Fruit fly (Drosophila melanogaster) whole organism, embryonic: ENCODE data around the gene ast.

ENCODE experiments used
- Atf-2 ChIP-seq: fragments of 200-800 bp; sonication (Bioruptor generic); optimal IDR thresholded peaks from 2 replicates; lab custom pipeline; 2016; ENCODE audit warnings: missing biosample characterization, missing genetic modification characterization
- CG10274 ChIP-seq: fragments of 200-800 bp; sonication (Bioruptor generic); optimal IDR thresholded peaks from 3 replicates; lab custom pipeline; 2017; ENCODE audit warnings: missing biosample characterization, mild to moderate bottlenecking, missing genetic modification characterization
- CG10565 ChIP-seq: fragments of 200-800 bp; sonication (Bioruptor generic); optimal IDR thresholded peaks from 3 replicates; lab custom pipeline; 2016; ENCODE audit warnings: missing biosample characterization, mild to moderate bottlenecking, missing genetic modification characterization
- CG11456 ChIP-seq: fragments of 200-800 bp; sonication (Bioruptor generic); IDR thresholded peaks from 3 replicates; pipeline ENCODE4 v1.3.6; 2022; ENCODE audit warnings: missing biosample characterization, missing genetic modification characterization
- CG12155 ChIP-seq: fragments of 200-800 bp; sonication (Bioruptor generic); optimal IDR thresholded peaks from 3 replicates; lab custom pipeline; 2016; ENCODE audit warnings: missing biosample characterization, missing genetic modification characterization
- CG13123 ChIP-seq: fragments of 200-800 bp; sonication (Bioruptor generic); optimal IDR thresholded peaks from 2 replicates; lab custom pipeline; 2016; ENCODE audit warnings: missing biosample characterization, missing genetic modification characterization
- CG16813 ChIP-seq: fragments of 200-800 bp; sonication (Bioruptor generic); IDR thresholded peaks from 3 replicates; pipeline ENCODE4 v1.3.6; 2022; ENCODE audit warnings: missing biosample characterization, missing genetic modification characterization; ENCODE audit not compliant: partially characterized antibody
- CG17359 ChIP-seq: fragments of 200-800 bp; sonication (Bioruptor generic); optimal IDR thresholded peaks from 3 replicates; lab custom pipeline; 2018; ENCODE audit warnings: missing biosample characterization, mild to moderate bottlenecking, missing genetic modification characterization, moderate library complexity
- CG17802 ChIP-seq: fragments of 200-800 bp; sonication (Bioruptor generic); optimal IDR thresholded peaks from 2 replicates; lab custom pipeline; 2018; ENCODE audit warnings: missing biosample characterization, mild to moderate bottlenecking, missing genetic modification characterization, moderate library complexity
- CG18764 ChIP-seq: fragments of 200-800 bp; sonication (Bioruptor generic); optimal IDR thresholded peaks from 3 replicates; lab custom pipeline; 2016; ENCODE audit warnings: missing biosample characterization, missing genetic modification characterization
- CG2199 ChIP-seq: fragments of 200-800 bp; sonication (Bioruptor generic); IDR thresholded peaks from 3 replicates; pipeline ENCODE4 v1.3.6; 2022; ENCODE audit warnings: missing biosample characterization, missing genetic modification characterization
- CG31388 ChIP-seq: fragments of 200-800 bp; sonication (Bioruptor generic); optimal IDR thresholded peaks from 2 replicates; lab custom pipeline; 2016; ENCODE audit warnings: missing biosample characterization, missing genetic modification characterization
- CG3163 ChIP-seq: fragments of 200-800 bp; sonication (Bioruptor generic); optimal IDR thresholded peaks from 3 replicates; lab custom pipeline; 2016; ENCODE audit warnings: missing biosample characterization, missing genetic modification characterization
- CG4707 ChIP-seq: fragments of 200-800 bp; sonication (Bioruptor generic); optimal IDR thresholded peaks from 2 replicates; lab custom pipeline; 2018; ENCODE audit warnings: missing biosample characterization, mild to moderate bottlenecking, missing genetic modification characterization, moderate library complexity
- CG9817 ChIP-seq: fragments of 200-800 bp; sonication (Bioruptor generic); optimal IDR thresholded peaks from 2 replicates; lab custom pipeline; 2018; ENCODE audit warnings: missing biosample characterization, mild to moderate bottlenecking, missing genetic modification characterization, moderate library complexity
- D ChIP-seq, 2 experiments: fragments of 200-800 bp in 1 of 2; fragments of >200 bp in 1 of 2; sonication (Bioruptor generic) in 1 of 2; optimal IDR thresholded peaks; 2 replicates in 1 of 2; 3 replicates in 1 of 2; lab custom pipeline; 2017; ENCODE audit warnings: mild to moderate bottlenecking in 1 of 2, missing biosample characterization in 1 of 2, missing genetic modification characterization in 1 of 2, missing genetic modification reagents in 1 of 2
- D19A ChIP-seq: fragments of 200-800 bp; optimal IDR thresholded peaks from 3 replicates; lab custom pipeline; 2019; ENCODE audit warnings: missing biosample characterization, mild to moderate bottlenecking, missing genetic modification characterization, moderate library complexity
- Doc3 ChIP-seq: fragments of 200-800 bp; sonication (Bioruptor generic); IDR thresholded peaks from 3 replicates; pipeline ENCODE4 v1.3.6; 2022; ENCODE audit warnings: missing biosample characterization, missing genetic modification characterization; ENCODE audit not compliant: partially characterized antibody
- Dref ChIP-seq: fragments of 200-800 bp; sonication (Bioruptor generic); IDR thresholded peaks from 2 replicates; pipeline ENCODE4 v1.3.6; 2022; ENCODE audit warnings: missing biosample characterization, missing genetic modification characterization
- E2f2 ChIP-seq: fragments of 200-800 bp; sonication (Bioruptor generic); IDR thresholded peaks from 2 replicates; pipeline ENCODE4 v1.3.6; 2022; ENCODE audit warnings: missing biosample characterization, missing genetic modification characterization
- Fer2 ChIP-seq: fragments of 200-800 bp; sonication (Bioruptor generic); optimal IDR thresholded peaks from 2 replicates; lab custom pipeline; 2018; ENCODE audit warnings: missing biosample characterization, mild to moderate bottlenecking, missing genetic modification characterization, moderate library complexity
- H15 ChIP-seq: fragments of 200-800 bp; sonication (Bioruptor generic); IDR thresholded peaks from 3 replicates; pipeline ENCODE4 v1.3.6; 2022; ENCODE audit warnings: missing biosample characterization, missing genetic modification characterization
- HLHmδ ChIP-seq: fragments of 200-800 bp; sonication (Bioruptor generic); optimal IDR thresholded peaks from 2 replicates; lab custom pipeline; 2018; ENCODE audit warnings: missing biosample characterization, mild to moderate bottlenecking, missing genetic modification characterization, moderate library complexity
- Hey ChIP-seq: fragments of 200-800 bp; sonication (Bioruptor generic); optimal IDR thresholded peaks from 3 replicates; lab custom pipeline; 2018; ENCODE audit warnings: missing biosample characterization, mild to moderate bottlenecking, missing genetic modification characterization
- Hmr ChIP-seq: fragments of 200-800 bp; sonication (Bioruptor generic); optimal IDR thresholded peaks from 3 replicates; lab custom pipeline; 2017; ENCODE audit warnings: mild to moderate bottlenecking, missing biosample characterization, missing genetic modification reagents, missing genetic modification characterization
- MESR4 ChIP-seq: fragments of 200-800 bp; sonication (Bioruptor generic); optimal IDR thresholded peaks from 2 replicates; lab custom pipeline; 2018; ENCODE audit warnings: missing biosample characterization, mild to moderate bottlenecking, missing genetic modification characterization, moderate library complexity
- MTF-1 ChIP-seq: fragments of 200-800 bp; sonication (Bioruptor generic); optimal IDR thresholded peaks from 2 replicates; lab custom pipeline; 2018; ENCODE audit warnings: missing biosample characterization, mild to moderate bottlenecking, missing genetic modification characterization, borderline replicate concordance
- Med ChIP-seq: fragments of 200-800 bp; sonication (Bioruptor generic); peaks from one replicate; lab custom pipeline; 2016; ENCODE audit warnings: missing biosample characterization, missing genetic modification characterization, mild to moderate bottlenecking, inconsistent platforms, moderate library complexity
- Mrtf ChIP-seq: fragments of 200-800 bp; sonication (Bioruptor generic); IDR thresholded peaks from 3 replicates; pipeline ENCODE4 v1.3.6; 2022; ENCODE audit warnings: missing biosample characterization, missing genetic modification characterization
- Spps ChIP-seq: fragments of 200-800 bp; sonication (Bioruptor generic); optimal IDR thresholded peaks from 2 replicates; lab custom pipeline; 2018; ENCODE audit warnings: missing biosample characterization, mild to moderate bottlenecking, missing genetic modification characterization
- Tbp ChIP-seq: fragments of >200 bp; optimal IDR thresholded peaks from 2 replicates; lab custom pipeline; 2018; ENCODE audit warnings: missing biosample characterization, missing genetic modification characterization
- ase ChIP-seq: fragments of 200-800 bp; sonication (Bioruptor generic); IDR thresholded peaks from 3 replicates; pipeline ENCODE4 v1.3.6; 2022; ENCODE audit warnings: missing biosample characterization, missing genetic modification characterization
- cad ChIP-seq: fragments of >200 bp; optimal IDR thresholded peaks from 2 replicates; lab custom pipeline; 2017; ENCODE audit warnings: missing biosample characterization, missing genetic modification characterization
- ci ChIP-seq: fragments of 200-800 bp; sonication (Bioruptor generic); IDR thresholded peaks from 3 replicates; pipeline ENCODE4 v1.3.6; 2022; ENCODE audit warnings: missing biosample characterization, missing genetic modification characterization
- dimm ChIP-seq: fragments of 200-800 bp; sonication (Bioruptor generic); IDR thresholded peaks from 2 replicates; pipeline ENCODE4 v1.3.6; 2022; ENCODE audit warnings: missing biosample characterization, missing genetic modification characterization
- disco-r ChIP-seq: fragments of 200-800 bp; sonication (Bioruptor generic); optimal IDR thresholded peaks from 2 replicates; lab custom pipeline; 2016; ENCODE audit warnings: missing biosample characterization, missing genetic modification characterization
- dpn ChIP-seq, 2 experiments: fragments of 200-800 bp; sonication (Bioruptor generic); optimal IDR thresholded peaks; 3 replicates each; lab custom pipeline; 2016; ENCODE audit warnings: missing biosample characterization in 2 of 2, missing genetic modification characterization in 2 of 2
- esg ChIP-seq: fragments of 200-800 bp; sonication (Bioruptor generic); conservative IDR thresholded peaks from 2 replicates; pipeline ENCODE4 v1.3.6; 2022; ENCODE audit warnings: missing biosample characterization, missing genetic modification characterization
- ewg ChIP-seq: fragments of 200-800 bp; sonication (Bioruptor generic); optimal IDR thresholded peaks from 3 replicates; lab custom pipeline; 2017; ENCODE audit warnings: mild to moderate bottlenecking, missing biosample characterization, missing genetic modification reagents, missing genetic modification characterization
- gro ChIP-seq: fragments of 200-800 bp; sonication (Bioruptor generic); optimal IDR thresholded peaks from 2 replicates; lab custom pipeline; 2016; ENCODE audit warnings: missing biosample characterization, missing genetic modification characterization
- h ChIP-seq: fragments of >200 bp; optimal IDR thresholded peaks from 2 replicates; lab custom pipeline; 2017
- ind ChIP-seq: fragments of 200-800 bp; sonication (Bioruptor generic); optimal IDR thresholded peaks from 3 replicates; lab custom pipeline; 2016; ENCODE audit warnings: missing biosample characterization, missing genetic modification characterization
- jumu ChIP-seq: fragments of 200-800 bp; sonication (Bioruptor generic); optimal IDR thresholded peaks from 3 replicates; lab custom pipeline; 2016; ENCODE audit warnings: missing biosample characterization, missing genetic modification characterization
- nerfin-1 ChIP-seq: fragments of 200-800 bp; sonication (Bioruptor generic); optimal IDR thresholded peaks from 3 replicates; lab custom pipeline; 2019; ENCODE audit warnings: missing biosample characterization, mild to moderate bottlenecking, missing genetic modification characterization, moderate library complexity
- odd ChIP-seq: fragments of 200-800 bp; sonication (Bioruptor generic); optimal IDR thresholded peaks from 2 replicates; lab custom pipeline; 2017; ENCODE audit warnings: missing biosample characterization, mild to moderate bottlenecking, missing genetic modification characterization
- peb ChIP-seq: fragments of 200-800 bp; sonication (Bioruptor generic); IDR thresholded peaks from 2 replicates; pipeline ENCODE4 v1.3.6; 2022; ENCODE audit warnings: missing biosample characterization, missing genetic modification characterization
- sens-2 ChIP-seq: fragments of 200-800 bp; sonication (Bioruptor generic); IDR thresholded peaks from 2 replicates; pipeline ENCODE4 v1.3.6; 2022; ENCODE audit warnings: missing biosample characterization, missing genetic modification characterization
- sr ChIP-seq: fragments of 200-800 bp; sonication (Bioruptor generic); IDR thresholded peaks from 3 replicates; pipeline ENCODE4 v1.3.6; 2022; ENCODE audit warnings: missing biosample characterization, missing genetic modification characterization
- ssp ChIP-seq: fragments of 200-800 bp; sonication (Bioruptor generic); IDR thresholded peaks from 2 replicates; pipeline ENCODE4 v1.3.6; 2022; ENCODE audit warnings: missing biosample characterization, missing genetic modification characterization
- tin ChIP-seq: fragments of 200-800 bp; sonication (Bioruptor generic); optimal IDR thresholded peaks from 3 replicates; lab custom pipeline; 2016; ENCODE audit warnings: missing biosample characterization, missing genetic modification characterization
- trh ChIP-seq: fragments of 200-800 bp; sonication (Bioruptor generic); optimal IDR thresholded peaks from 2 replicates; lab custom pipeline; 2016; ENCODE audit warnings: missing biosample characterization, missing genetic modification characterization

The ast gene

dm6 chr2L:1075753-1076152 lies 2.0 kb upstream of the ast start (continued):
- TF ChIP-seq D19A (peak; percentile 86), CG18764 (GFP tag; lab: Kevin White, UChicago) (peak; percentile 89), cad (GFP tag; lab: Kevin White, UChicago) (no peak), CG3163 (GFP tag; lab: Kevin White, UChicago) (peak; percentile 79), ewg (peak; percentile 90), CG31388 (peak; percentile 87), ase (peak; percentile 96), CG17359 (tag; lab: Kevin White, UChicago) (peak; percentile 93), dimm (peak; percentile 90), ssp (GFP tag; lab: Robert Waterston, UW) (peak; percentile 86), CG10565 (GFP tag; lab: Kevin White, UChicago) (peak; percentile 41), Med (peak; percentile 98), CG12155 (GFP tag; lab: Kevin White, UChicago) (peak; percentile 85), tin (GFP tag; lab: Kevin White, UChicago) (peak; percentile 96), h (lab: Kevin White, UChicago) (no peak), HLHmδ (GFP tag; lab: Kevin White, UChicago) (peak; percentile 39), MTF-1 (peak; percentile 82), CG17802 (tag; lab: Kevin White, UChicago) (peak; percentile 79), nerfin-1 (tag; lab: Kevin White, UChicago) (peak; percentile 77), esg (GFP tag; lab: Robert Waterston, UW) (peak; percentile 90), CG11456 (peak; percentile 92), ind (GFP tag; lab: Kevin White, UChicago) (peak; percentile 94), ci (GFP tag; lab: Robert Waterston, UW) (peak; percentile 98), Hmr (GFP tag; lab: Kevin White, UChicago) (peak; percentile 71), Doc3 (GFP tag; lab: Robert Waterston, UW) (no peak), E2f2 (GFP tag; lab: Robert Waterston, UW) (peak; percentile 69), dpn (GFP tag; optimal IDR thresholded peaks at IDR 0.05; lab: Kevin White, UChicago) (peak; percentile 93 to 95), H15 (GFP tag; lab: Robert Waterston, UW) (peak; percentile 91), Fer2 (peak; percentile 15), Mrtf (peak; percentile 92), MESR4 (GFP tag; lab: Kevin White, UChicago) (peak; percentile 48), CG16813 (GFP tag; lab: Robert Waterston, UW) (no peak), jumu (peak; percentile 95), CG10274 (GFP tag; lab: Kevin White, UChicago) (peak; percentile 66), trh (GFP tag; lab: Kevin White, UChicago) (peak; percentile 85), odd (GFP tag; lab: Kevin White, UChicago) (peak; percentile 76), Atf-2 (GFP tag; lab: Kevin White, UChicago) (peak; percentile 93), Spps (tag; lab: Kevin White, UChicago) (peak; percentile 76), gro (GFP tag; lab: Kevin White, UChicago) (peak; percentile 62), D (optimal IDR thresholded peaks at IDR 0.05; lab: Kevin White, UChicago) (no peak), D (GFP tag; optimal IDR thresholded peaks at IDR 0.05; lab: Kevin White, UChicago) (peak; percentile 94), Dref (GFP tag; lab: Robert Waterston, UW) (no peak), disco-r (GFP tag; lab: Kevin White, UChicago) (peak; percentile 84), CG9817 (tag; lab: Kevin White, UChicago) (peak; percentile 78), sr (GFP tag; lab: Robert Waterston, UW) (peak; percentile 78; the same call in 2 of the 3 replicates), Tbp (no peak), peb (GFP tag; lab: Robert Waterston, UW) (peak; percentile 92), sens-2 (GFP tag; lab: Robert Waterston, UW) (peak; percentile 92), Hey (tag; lab: Kevin White, UChicago) (peak; percentile 25), CG2199 (GFP tag; lab: Robert Waterston, UW) (peak; percentile 96), CG13123 (GFP tag; lab: Kevin White, UChicago) (peak; percentile 86), CG4707 (peak; percentile 83)
